Fruit fly (Drosophila melanogaster): ENCODE data around the gene Vps16B.

Gene Vps16B

DNA sequence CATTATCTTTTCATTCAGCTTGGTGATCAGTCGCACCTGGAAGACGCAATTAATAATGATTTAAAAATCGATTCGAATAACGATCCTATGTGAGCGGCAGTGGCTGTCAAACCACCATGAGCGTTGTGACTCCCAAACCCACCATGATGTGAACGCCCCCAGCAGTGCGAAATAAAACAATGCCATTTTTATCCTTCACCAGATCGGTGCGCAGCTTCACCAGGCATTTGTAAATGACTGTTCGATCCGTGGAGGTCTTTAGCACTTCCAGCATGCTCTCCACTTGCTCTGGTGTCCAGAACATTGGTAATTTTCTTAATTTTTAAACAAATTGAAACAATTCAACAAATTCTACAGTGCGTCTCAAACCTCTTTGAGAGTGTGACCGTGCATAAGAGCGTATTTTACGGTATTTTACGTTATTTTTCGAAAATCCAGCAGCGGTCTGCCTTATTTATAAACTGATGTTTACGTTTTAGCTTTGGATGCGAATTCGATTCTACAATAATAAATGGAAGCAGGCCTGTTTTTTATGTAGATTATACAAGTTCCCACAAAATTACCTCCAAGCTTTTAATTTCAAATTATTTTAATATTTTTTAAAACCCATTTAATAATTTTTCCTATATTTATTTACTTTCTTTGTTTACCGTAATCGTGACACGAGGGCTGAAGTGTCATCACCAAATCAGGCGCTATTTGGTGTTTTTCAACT, 17.1 kb downstream of the Vps16B start, which contains the start of the genes Rnb and Drice:
Rnb (minus strand) TSS at position 389 of the 715 bp plus-strand sequence.
Drice (plus strand) TSS at position 693 of the 715 bp plus-strand sequence.
- TF ChIP-seq Vsx2 (GFP tag; optimal IDR thresholded peaks at IDR 0.05; ENCODE audit: partially characterized antibody) (no peak), CrebA (GFP tag; optimal IDR thresholded peaks at IDR 0.05; ENCODE audit: borderline replicate concordance) (no peak), Dfd (GFP tag; optimal IDR thresholded peaks at IDR 0.05) (no peak), Hr78 (GFP tag; optimal IDR thresholded peaks at IDR 0.05) (no peak), lola (GFP tag; optimal IDR thresholded peaks at IDR 0.05) (no peak), Rel (GFP tag; optimal IDR thresholded peaks at IDR 0.05) (no peak), Rel (tag; optimal IDR thresholded peaks at IDR 0.05) (no peak), rgr (GFP tag; optimal IDR thresholded peaks at IDR 0.05) (peak; percentile 55), h (GFP tag; optimal IDR thresholded peaks at IDR 0.05) (peak; percentile 70), GATAd (GFP tag; optimal IDR thresholded peaks at IDR 0.05) (no peak), Hr83 (GFP tag; optimal IDR thresholded peaks at IDR 0.05; ENCODE audit: poor library complexity, severe bottlenecking) (peak; percentile 70), sv (GFP tag; optimal IDR thresholded peaks at IDR 0.05) (no peak), Sp1 (GFP tag; optimal IDR thresholded peaks at IDR 0.05) (peak; percentile 50), dmrt93B (GFP tag; optimal IDR thresholded peaks at IDR 0.05) (no peak), usp (GFP tag; optimal IDR thresholded peaks at IDR 0.05) (no peak), CG32264 (GFP tag; optimal IDR thresholded peaks at IDR 0.05) (no peak), jim (GFP tag; optimal IDR thresholded peaks at IDR 0.05) (no peak), OdsH (GFP tag; optimal IDR thresholded peaks at IDR 0.05) (peak; percentile 9), tai (GFP tag; optimal IDR thresholded peaks at IDR 0.05) (no peak), brk (GFP tag; optimal IDR thresholded peaks at IDR 0.05) (no peak), dsf (GFP tag; optimal IDR thresholded peaks at IDR 0.05; ENCODE audit: borderline replicate concordance) (no peak), Jra (GFP tag; optimal IDR thresholded peaks at IDR 0.05) (no peak), pan (optimal IDR thresholded peaks at IDR 0.05) (no peak), sage (GFP tag; optimal IDR thresholded peaks at IDR 0.05) (no peak), Hnf4 (GFP tag; optimal IDR thresholded peaks at IDR 0.05) (peak; percentile 70), N (GFP tag; optimal IDR thresholded peaks at IDR 0.05) (no peak), Mio (GFP tag; optimal IDR thresholded peaks at IDR 0.05) (no peak), CG9705 (GFP tag; optimal IDR thresholded peaks at IDR 0.05) (peak; percentile 60), foxo (GFP tag; optimal IDR thresholded peaks at IDR 0.05) (peak in 1 of 2 experiments; percentile 44), Myc (optimal IDR thresholded peaks at IDR 0.05) (peak; percentile 90), psq (GFP tag; optimal IDR thresholded peaks at IDR 0.05) (peak; percentile 17), HLH106 (tag; optimal IDR thresholded peaks at IDR 0.05) (peak; percentile 70), Abd-B (GFP tag; optimal IDR thresholded peaks at IDR 0.05) (no peak), woc (GFP tag; optimal IDR thresholded peaks at IDR 0.05) (peak; percentile 71), ey (GFP tag; optimal IDR thresholded peaks at IDR 0.05) (peak; percentile 9), Dif (GFP tag; optimal IDR thresholded peaks at IDR 0.05; ENCODE audit: partially characterized antibody) (no peak), dl (GFP tag; optimal IDR thresholded peaks at IDR 0.05; ENCODE audit: insufficient read depth in 1 of 2, partially characterized antibody in 2 of 2) (no peak), br (GFP tag; optimal IDR thresholded peaks at IDR 0.05) (peak; percentile 50), fru (GFP tag; optimal IDR thresholded peaks at IDR 0.05) (peak; percentile 33)

DNA sequence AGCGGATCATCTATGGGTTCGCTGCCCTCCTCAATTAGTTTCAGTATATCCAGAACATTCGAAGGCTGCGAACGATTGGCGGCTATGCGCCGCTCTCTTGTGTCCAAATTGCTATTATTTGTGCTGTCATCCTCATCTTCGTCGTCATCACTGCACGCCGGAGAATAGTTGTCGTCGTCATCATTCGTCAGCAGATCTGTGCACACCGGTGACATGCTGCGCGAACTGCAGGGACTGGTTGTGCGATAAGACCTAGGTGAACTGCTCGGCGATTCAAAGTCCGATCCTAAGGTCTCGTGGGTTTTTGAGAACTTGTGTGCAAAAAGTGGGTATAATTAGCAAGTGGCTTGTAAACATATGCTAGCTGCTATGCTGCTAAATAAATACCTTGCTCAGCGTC, 19.1 kb downstream of the Vps16B start:
- no peak for TF ChIP-seq rgr (GFP tag; optimal IDR thresholded peaks at IDR 0.05)
- no peak for TF ChIP-seq tai (GFP tag; optimal IDR thresholded peaks at IDR 0.05)
- no peak for TF ChIP-seq Jra (GFP tag; optimal IDR thresholded peaks at IDR 0.05)
- no peak for TF ChIP-seq HLH106 (tag; optimal IDR thresholded peaks at IDR 0.05)
- no peak for TF ChIP-seq Mio (GFP tag; optimal IDR thresholded peaks at IDR 0.05)
- no peak for TF ChIP-seq dl (GFP tag; optimal IDR thresholded peaks at IDR 0.05; ENCODE audit: insufficient read depth in 1 of 2, partially characterized antibody in 2 of 2)
- no peak for TF ChIP-seq foxo (GFP tag; optimal IDR thresholded peaks at IDR 0.05)
- TF ChIP-seq lola (GFP tag; optimal IDR thresholded peaks at IDR 0.05) = no peak
- TF ChIP-seq fru (GFP tag; optimal IDR thresholded peaks at IDR 0.05) = no peak
- TF ChIP-seq Vsx2 (GFP tag; optimal IDR thresholded peaks at IDR 0.05; ENCODE audit: partially characterized antibody) = no peak
- no peak for TF ChIP-seq pan (optimal IDR thresholded peaks at IDR 0.05)
- no peak for TF ChIP-seq h (GFP tag; optimal IDR thresholded peaks at IDR 0.05)
- no peak for TF ChIP-seq ey (GFP tag; optimal IDR thresholded peaks at IDR 0.05)
- TF ChIP-seq Rel (GFP tag; optimal IDR thresholded peaks at IDR 0.05) = no peak
- no peak for TF ChIP-seq Rel (tag; optimal IDR thresholded peaks at IDR 0.05)
- no peak for TF ChIP-seq Hr78 (GFP tag; optimal IDR thresholded peaks at IDR 0.05)
- TF ChIP-seq GATAd (GFP tag; optimal IDR thresholded peaks at IDR 0.05) = no peak
- no peak for TF ChIP-seq CG32264 (GFP tag; optimal IDR thresholded peaks at IDR 0.05)
- TF ChIP-seq usp (GFP tag; optimal IDR thresholded peaks at IDR 0.05) = no peak
- no peak for TF ChIP-seq sv (GFP tag; optimal IDR thresholded peaks at IDR 0.05)
